Fruit fly (Drosophila melanogaster) whole organism, embryonic: ENCODE data around the gene CG3909.

Experiments
- Ada2b ChIP-seq: fragments of 200-800 bp; sonication (Bioruptor generic); IDR thresholded peaks from 2 replicates; pipeline ENCODE4 v1.3.6; 2022; ENCODE audit warnings: missing biosample characterization, missing genetic modification characterization
- BEAF-32 ChIP-seq: fragments of 200-800 bp; sonication (Bioruptor generic); optimal IDR thresholded peaks from 3 replicates; lab custom pipeline; 2017; ENCODE audit warnings: missing biosample characterization, missing genetic modification characterization, mild to moderate bottlenecking, moderate library complexity, missing genetic modification reagents
- Bdp1 ChIP-seq: fragments of 200-800 bp; sonication (Bioruptor generic); optimal IDR thresholded peaks from 3 replicates; lab custom pipeline; 2016; ENCODE audit warnings: missing biosample characterization, missing genetic modification characterization
- CG10979 ChIP-seq: fragments of 200-800 bp; sonication (Bioruptor generic); optimal IDR thresholded peaks from 2 replicates; lab custom pipeline; 2018; ENCODE audit warnings: missing biosample characterization, mild to moderate bottlenecking, missing genetic modification characterization, moderate library complexity
- CG12299 ChIP-seq: fragments of 200-800 bp; sonication (Bioruptor generic); optimal IDR thresholded peaks from 2 replicates; lab custom pipeline; 2018; ENCODE audit warnings: missing biosample characterization, mild to moderate bottlenecking, missing genetic modification characterization
- CG13287 ChIP-seq: fragments of 200-800 bp; sonication (Bioruptor generic); IDR thresholded peaks from 2 replicates; pipeline ENCODE4 v1.3.6; 2022; ENCODE audit warnings: missing biosample characterization, missing genetic modification characterization; ENCODE audit not compliant: partially characterized antibody
- CG13424 ChIP-seq: fragments of 200-800 bp; sonication (Bioruptor generic); optimal IDR thresholded peaks from 2 replicates; lab custom pipeline; 2019; ENCODE audit warnings: missing biosample characterization, mild to moderate bottlenecking, missing genetic modification characterization, moderate library complexity
- CG14014 ChIP-seq: fragments of 200-800 bp; sonication (Bioruptor generic); IDR thresholded peaks from 2 replicates; pipeline ENCODE4 v1.3.6; 2022; ENCODE audit warnings: missing biosample characterization, missing genetic modification characterization
- CG14441 ChIP-seq: fragments of 200-800 bp; sonication (Bioruptor generic); IDR thresholded peaks from 2 replicates; pipeline ENCODE4 v1.3.6; 2022; ENCODE audit warnings: missing biosample characterization, missing genetic modification characterization
- CG16863 ChIP-seq: fragments of 200-800 bp; sonication (Bioruptor generic); optimal IDR thresholded peaks from 3 replicates; lab custom pipeline; 2016; ENCODE audit warnings: missing biosample characterization, missing genetic modification characterization
- CG17612 ChIP-seq: fragments of 200-800 bp; sonication (Bioruptor generic); IDR thresholded peaks from 2 replicates; pipeline ENCODE4 v1.3.6; 2022; ENCODE audit warnings: missing biosample characterization, missing genetic modification characterization
- CG18476 ChIP-seq: fragments of 200-800 bp; sonication (Bioruptor generic); optimal IDR thresholded peaks from 2 replicates; lab custom pipeline; 2016; ENCODE audit warnings: missing biosample characterization, mild to moderate bottlenecking, missing genetic modification characterization
- CG2120 ChIP-seq: fragments of 200-800 bp; sonication (Bioruptor generic); optimal IDR thresholded peaks from 3 replicates; lab custom pipeline; 2016; ENCODE audit warnings: missing biosample characterization, missing genetic modification characterization
- CG2875 ChIP-seq: fragments of 200-800 bp; sonication (Bioruptor generic); optimal IDR thresholded peaks from 2 replicates; lab custom pipeline; 2017; ENCODE audit warnings: missing biosample characterization, mild to moderate bottlenecking, missing genetic modification characterization, missing genetic modification reagents
- CG32772 ChIP-seq: fragments of 200-800 bp; sonication (Bioruptor generic); IDR thresholded peaks from 2 replicates; pipeline ENCODE4 v1.3.6; 2022; ENCODE audit warnings: missing biosample characterization, missing genetic modification characterization
- CG34376 ChIP-seq: fragments of 200-800 bp; sonication (Bioruptor generic); optimal IDR thresholded peaks from 2 replicates; lab custom pipeline; 2018; ENCODE audit warnings: missing biosample characterization, mild to moderate bottlenecking, missing genetic modification characterization
- CG3726 ChIP-seq: fragments of 200-800 bp; sonication (Bioruptor generic); IDR thresholded peaks from 3 replicates; pipeline ENCODE4, ENCODE4 v1.3.6; 2022; ENCODE audit warnings: missing biosample characterization, missing genetic modification characterization
- CG6272 ChIP-seq: fragments of 200-800 bp; sonication (Bioruptor generic); IDR thresholded peaks from 2 replicates; pipeline ENCODE4 v1.3.6; 2022; ENCODE audit warnings: missing biosample characterization, missing genetic modification characterization
- CG7271 ChIP-seq: fragments of 200-800 bp; sonication (Bioruptor generic); optimal IDR thresholded peaks from 2 replicates; lab custom pipeline; 2018; ENCODE audit warnings: missing biosample characterization, mild to moderate bottlenecking, missing genetic modification characterization, moderate library complexity
- CG7357 ChIP-seq: fragments of 200-800 bp; sonication (Bioruptor generic); IDR thresholded peaks from 3 replicates; pipeline ENCODE4 v1.3.6; 2022; ENCODE audit warnings: missing biosample characterization, missing genetic modification characterization
- CG8290 ChIP-seq, 3 experiments: fragments of 200-800 bp; sonication (Bioruptor generic); optimal IDR thresholded peaks; 2 replicates each; lab custom pipeline; 2016 to 2019; ENCODE audit warnings: missing biosample characterization in 3 of 3, missing genetic modification characterization in 3 of 3, mild to moderate bottlenecking in 2 of 3, moderate library complexity in 1 of 3
- Ets97D ChIP-seq: fragments of 200-800 bp; sonication (Bioruptor generic); optimal IDR thresholded peaks from 3 replicates; lab custom pipeline; 2016; ENCODE audit warnings: missing biosample characterization, missing genetic modification characterization
- Fer3 ChIP-seq: fragments of 200-800 bp; sonication (Bioruptor generic); optimal IDR thresholded peaks from 2 replicates; lab custom pipeline; 2018; ENCODE audit warnings: missing biosample characterization, mild to moderate bottlenecking, missing genetic modification characterization, moderate library complexity
- HHEX ChIP-seq: fragments of 200-800 bp; sonication (Bioruptor generic); optimal IDR thresholded peaks from 3 replicates; lab custom pipeline; 2017; ENCODE audit warnings: missing biosample characterization, mild to moderate bottlenecking, missing genetic modification characterization, missing genetic modification reagents
- HmgZ ChIP-seq: fragments of 200-800 bp; sonication (Bioruptor generic); optimal IDR thresholded peaks from 2 replicates; lab custom pipeline; 2018; ENCODE audit warnings: missing biosample characterization, mild to moderate bottlenecking, missing genetic modification characterization
- Mad ChIP-seq: fragments of 200-800 bp; sonication (Bioruptor generic); optimal IDR thresholded peaks from 2 replicates; lab custom pipeline; 2016; ENCODE audit warnings: missing biosample characterization, missing genetic modification characterization
- Neu2 ChIP-seq: fragments of 200-800 bp; sonication (Bioruptor generic); optimal IDR thresholded peaks from 3 replicates; lab custom pipeline; 2016; ENCODE audit warnings: missing biosample characterization, missing genetic modification characterization, borderline replicate concordance
- Rfx ChIP-seq: fragments of 200-800 bp; sonication (Bioruptor generic); IDR thresholded peaks from 2 replicates; pipeline ENCODE4 v1.3.6; 2022; ENCODE audit warnings: missing biosample characterization, missing genetic modification characterization
- Six4 ChIP-seq: fragments of 200-800 bp; sonication (Bioruptor generic); optimal IDR thresholded peaks from 2 replicates; lab custom pipeline; 2016; ENCODE audit warnings: missing biosample characterization, missing genetic modification characterization
- TFAM ChIP-seq: fragments of 200-800 bp; sonication (Bioruptor generic); optimal IDR thresholded peaks from 2 replicates; lab custom pipeline; 2017; ENCODE audit warnings: missing biosample characterization, missing genetic modification characterization, inconsistent platforms
- ac ChIP-seq: fragments of 200-800 bp; sonication (Bioruptor generic); optimal IDR thresholded peaks from 3 replicates; lab custom pipeline; 2017; ENCODE audit warnings: missing biosample characterization, mild to moderate bottlenecking, missing genetic modification characterization
- aop ChIP-seq: fragments of 200-800 bp; sonication (Bioruptor generic); IDR thresholded peaks from 2 replicates; pipeline ENCODE4 v1.3.6; 2022; ENCODE audit warnings: missing biosample characterization, missing genetic modification characterization
- ara ChIP-seq: fragments of 200-800 bp; sonication (Bioruptor generic); IDR thresholded peaks from 2 replicates; pipeline ENCODE4 v1.3.6; 2022; ENCODE audit warnings: missing biosample characterization, missing genetic modification characterization
- ase ChIP-seq: fragments of 200-800 bp; sonication (Bioruptor generic); IDR thresholded peaks from 3 replicates; pipeline ENCODE4 v1.3.6; 2022; ENCODE audit warnings: missing biosample characterization, missing genetic modification characterization
- az2 ChIP-seq: fragments of 200-800 bp; sonication (Bioruptor generic); optimal IDR thresholded peaks from 3 replicates; lab custom pipeline; 2016; ENCODE audit warnings: missing biosample characterization, missing genetic modification characterization
- bbx ChIP-seq: fragments of 200-800 bp; sonication (Bioruptor generic); IDR thresholded peaks from 2 replicates; pipeline ENCODE4 v1.3.6; 2022; ENCODE audit warnings: missing biosample characterization, missing genetic modification characterization; ENCODE audit not compliant: partially characterized antibody
- br ChIP-seq: fragments of >200 bp; optimal IDR thresholded peaks from 2 replicates; lab custom pipeline; 2017
- btn ChIP-seq: fragments of 200-800 bp; sonication (Bioruptor generic); optimal IDR thresholded peaks from 2 replicates; lab custom pipeline; 2016; ENCODE audit warnings: missing biosample characterization, missing genetic modification characterization
- chif ChIP-seq, 2 experiments: fragments of 200-800 bp; sonication (Bioruptor generic); optimal IDR thresholded peaks; 3 replicates each; lab custom pipeline; 2016; ENCODE audit warnings: missing biosample characterization in 2 of 2, missing genetic modification characterization in 2 of 2
- croc ChIP-seq: fragments of 200-800 bp; sonication (Bioruptor generic); conservative IDR thresholded peaks from 3 replicates; pipeline ENCODE4 v1.3.6; 2022; ENCODE audit warnings: missing biosample characterization, missing genetic modification characterization
- cwo ChIP-seq: fragments of 200-800 bp; sonication (Bioruptor generic); optimal IDR thresholded peaks from 3 replicates; lab custom pipeline; 2017; ENCODE audit warnings: missing biosample characterization, missing genetic modification characterization, mild to moderate bottlenecking, moderate library complexity, missing genetic modification reagents
- da ChIP-seq: fragments of 200-800 bp; sonication (Bioruptor generic); optimal IDR thresholded peaks from 2 replicates; lab custom pipeline; 2016; ENCODE audit warnings: missing biosample characterization, missing genetic modification characterization
- dimm ChIP-seq: fragments of 200-800 bp; sonication (Bioruptor generic); IDR thresholded peaks from 2 replicates; pipeline ENCODE4 v1.3.6; 2022; ENCODE audit warnings: missing biosample characterization, missing genetic modification characterization
- gem ChIP-seq: fragments of 200-800 bp; sonication (Bioruptor generic); optimal IDR thresholded peaks from 2 replicates; lab custom pipeline; 2019; ENCODE audit warnings: missing biosample characterization, mild to moderate bottlenecking, missing genetic modification characterization, moderate library complexity
- jumu ChIP-seq: fragments of 200-800 bp; sonication (Bioruptor generic); optimal IDR thresholded peaks from 3 replicates; lab custom pipeline; 2016; ENCODE audit warnings: missing biosample characterization, missing genetic modification characterization
- lmd ChIP-seq: fragments of 200-800 bp; sonication (Bioruptor generic); IDR thresholded peaks from 2 replicates; pipeline ENCODE4 v1.3.6; 2022; ENCODE audit warnings: missing biosample characterization, missing genetic modification characterization
- onecut ChIP-seq: fragments of 200-800 bp; sonication (Bioruptor generic); IDR thresholded peaks from 2 replicates; pipeline ENCODE4 v1.3.6; 2022; ENCODE audit warnings: missing biosample characterization, missing genetic modification characterization
- repo ChIP-seq: fragments of 200-800 bp; sonication (Bioruptor generic); optimal IDR thresholded peaks from 2 replicates; lab custom pipeline; 2016; ENCODE audit warnings: missing biosample characterization, missing genetic modification characterization
- sd ChIP-seq: fragments of 200-800 bp; sonication (Bioruptor generic); optimal IDR thresholded peaks from 3 replicates; lab custom pipeline; 2018; ENCODE audit warnings: missing biosample characterization, mild to moderate bottlenecking, missing genetic modification characterization, moderate library complexity
- stwl ChIP-seq: fragments of 200-800 bp; sonication (Bioruptor generic); optimal IDR thresholded peaks from 3 replicates; lab custom pipeline; 2018; ENCODE audit warnings: missing biosample characterization, mild to moderate bottlenecking, missing genetic modification characterization, moderate library complexity
- tll ChIP-seq, 2 experiments: fragments of 200-800 bp in 1 of 2; fragments of >200 bp in 1 of 2; sonication (Bioruptor generic) in 1 of 2; optimal IDR thresholded peaks; 2 replicates each; lab custom pipeline; 2017 to 2019; ENCODE audit warnings: missing biosample characterization in 2 of 2, missing genetic modification characterization in 2 of 2, mild to moderate bottlenecking in 1 of 2, moderate library complexity in 1 of 2
- vvl ChIP-seq: fragments of 200-800 bp; sonication (Bioruptor generic); IDR thresholded peaks from 2 replicates; pipeline ENCODE4 v1.3.6; 2022; ENCODE audit warnings: missing biosample characterization, missing genetic modification characterization

CG3909 gene

DNA sequence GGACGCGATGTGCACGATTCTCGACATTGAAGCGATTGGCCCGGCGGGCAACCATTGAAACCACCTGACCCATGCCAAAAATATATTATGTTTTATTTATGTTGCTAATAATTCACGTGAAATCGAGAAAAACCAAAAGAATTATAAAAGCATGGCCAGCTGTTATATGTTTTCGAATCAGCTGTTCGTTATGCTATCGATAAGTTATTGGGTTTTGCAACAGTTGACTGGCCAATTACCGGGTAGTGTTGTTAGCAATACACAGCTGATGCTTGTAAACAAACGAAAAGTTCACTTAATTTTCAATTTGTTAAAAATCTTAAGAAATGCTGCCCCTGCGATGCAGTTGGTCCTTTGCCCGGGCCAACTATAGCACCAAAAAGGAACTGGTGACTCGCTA, 2.3 kb downstream of the CG3909 start, which contains the start of the genes CG11722 and mtTFB2 (continued):
- TF ChIP-seq az2 (GFP tag; lab: Kevin White, UChicago), result no peak
- no peak for TF ChIP-seq jumu
- no peak for TF ChIP-seq TFAM (GFP tag; lab: Kevin White, UChicago)
- no peak for TF ChIP-seq CG32772
- TF ChIP-seq stwl (tag; lab: Kevin White, UChicago), result peak; percentile 38
- no peak for TF ChIP-seq Bdp1 (GFP tag; lab: Kevin White, UChicago)
- TF ChIP-seq CG13287 (GFP tag; lab: Robert Waterston, UW), result peak; percentile 69
- TF ChIP-seq vvl, result no peak
- TF ChIP-seq CG14441 (GFP tag; lab: Robert Waterston, UW), result no peak
- no peak for TF ChIP-seq CG7357
- TF ChIP-seq bbx (GFP tag; lab: Robert Waterston, UW), result peak; percentile 39
- TF ChIP-seq CG3726 (GFP tag; lab: Robert Waterston, UW), result no peak
- TF ChIP-seq CG7271, result no peak
- no peak for TF ChIP-seq Six4 (GFP tag; lab: Kevin White, UChicago)
- no peak for TF ChIP-seq CG2875 (GFP tag; lab: Kevin White, UChicago)
- TF ChIP-seq Mad (GFP tag; lab: Kevin White, UChicago), result no peak
- TF ChIP-seq repo (GFP tag; lab: Kevin White, UChicago), result no peak
- peak; percentile 21 for TF ChIP-seq CG34376
- TF ChIP-seq BEAF-32 (GFP tag; lab: Kevin White, UChicago), result peak; percentile 33
- TF ChIP-seq CG10979 (tag; lab: Kevin White, UChicago), result no peak
- TF ChIP-seq CG16863 (GFP tag; lab: Kevin White, UChicago), result no peak
- TF ChIP-seq ase (GFP tag; lab: Robert Waterston, UW), result no peak
- TF ChIP-seq ac (GFP tag; lab: Kevin White, UChicago), result no peak
- no peak for TF ChIP-seq Neu2
- no peak for TF ChIP-seq cwo (GFP tag; lab: Kevin White, UChicago)
- TF ChIP-seq HHEX (GFP tag; lab: Kevin White, UChicago), result no peak
- no peak for TF ChIP-seq CG2120 (GFP tag; lab: Kevin White, UChicago)
- no peak for TF ChIP-seq Ets97D (GFP tag; lab: Kevin White, UChicago)
- TF ChIP-seq CG6272 (GFP tag; lab: Robert Waterston, UW), result no peak
- TF ChIP-seq CG13424 (tag; lab: Kevin White, UChicago), result no peak
- TF ChIP-seq gem (tag; lab: Kevin White, UChicago), result no peak
- no peak for TF ChIP-seq CG12299 (tag; lab: Kevin White, UChicago)
- TF ChIP-seq ara (GFP tag; lab: Robert Waterston, UW), result no peak
- peak; percentile 72; the same call in 1 of the 2 replicates for TF ChIP-seq onecut (GFP tag; lab: Robert Waterston, UW)
- TF ChIP-seq CG8290 (GFP tag; optimal IDR thresholded peaks at IDR 0.05; lab: Kevin White, UChicago), result no peak
- peak in 1 of 2 experiments; percentile 37 for TF ChIP-seq CG8290 (tag; optimal IDR thresholded peaks at IDR 0.05; lab: Kevin White, UChicago)
- no peak for TF ChIP-seq lmd
- TF ChIP-seq aop, result no peak
- TF ChIP-seq croc, result no peak
- TF ChIP-seq CG17612 (GFP tag; lab: Robert Waterston, UW), result no peak
- peak; percentile 49 for TF ChIP-seq Rfx
- no peak for TF ChIP-seq CG18476 (GFP tag; lab: Kevin White, UChicago)
- TF ChIP-seq sd (tag; lab: Kevin White, UChicago), result no peak
- TF ChIP-seq tll (GFP tag; optimal IDR thresholded peaks at IDR 0.05; lab: Kevin White, UChicago), result no peak
- TF ChIP-seq Fer3 (tag; lab: Kevin White, UChicago), result no peak
- no peak for TF ChIP-seq HmgZ (tag; lab: Kevin White, UChicago)
- no peak for TF ChIP-seq CG14014 (GFP tag; lab: Robert Waterston, UW)
- TF ChIP-seq btn (GFP tag; lab: Kevin White, UChicago), result no peak
- TF ChIP-seq dimm (GFP tag; lab: Robert Waterston, UW), result no peak
- no peak for TF ChIP-seq br (lab: Kevin White, UChicago)
- TF ChIP-seq da (GFP tag; lab: Kevin White, UChicago), result no peak
- no peak for TF ChIP-seq Ada2b (GFP tag; lab: Robert Waterston, UW)
- TF ChIP-seq chif (GFP tag; optimal IDR thresholded peaks at IDR 0.05; lab: Kevin White, UChicago), result no peak
